Fruit fly (Drosophila melanogaster) whole organism, embryonic: ENCODE data around the gene CG31344.
A peak's percentile ranks its signal among the peaks of the same experiment; 100 is the strongest.

ENCODE experiments used
- Bgb ChIP-seq: fragments of 200-800 bp; sonication (Bioruptor generic); IDR thresholded peaks from 2 replicates; pipeline ENCODE4 v1.3.6; 2022; ENCODE audit warnings: missing biosample characterization, missing genetic modification characterization; ENCODE audit not compliant: partially characterized antibody
- CG15479 ChIP-seq: fragments of 200-800 bp; sonication (Bioruptor generic); optimal IDR thresholded peaks from 3 replicates; lab custom pipeline; 2019; ENCODE audit warnings: missing biosample characterization, mild to moderate bottlenecking, missing genetic modification characterization, moderate library complexity
- CG15696 ChIP-seq: fragments of 200-800 bp; sonication (Bioruptor generic); optimal IDR thresholded peaks from 2 replicates; lab custom pipeline; 2019; ENCODE audit warnings: missing biosample characterization, mild to moderate bottlenecking, missing genetic modification characterization, moderate library complexity
- CG17385 ChIP-seq: fragments of 200-800 bp; sonication (Bioruptor generic); optimal IDR thresholded peaks from 3 replicates; lab custom pipeline; 2018; ENCODE audit warnings: missing biosample characterization, mild to moderate bottlenecking, missing genetic modification characterization
- CG1792 ChIP-seq: fragments of 200-800 bp; sonication (Bioruptor generic); optimal IDR thresholded peaks from 2 replicates; lab custom pipeline; 2016; ENCODE audit warnings: missing biosample characterization, missing genetic modification characterization
- CG18476 ChIP-seq: fragments of 200-800 bp; sonication (Bioruptor generic); optimal IDR thresholded peaks from 2 replicates; lab custom pipeline; 2016; ENCODE audit warnings: missing biosample characterization, mild to moderate bottlenecking, missing genetic modification characterization
- CG18619 ChIP-seq: fragments of 200-800 bp; sonication (Bioruptor generic); optimal IDR thresholded peaks from 3 replicates; lab custom pipeline; 2017; ENCODE audit warnings: missing biosample characterization, mild to moderate bottlenecking, missing genetic modification characterization
- CG8924 ChIP-seq: fragments of 200-800 bp; optimal IDR thresholded peaks from 3 replicates; lab custom pipeline; 2019; ENCODE audit warnings: missing biosample characterization, mild to moderate bottlenecking, missing genetic modification characterization, moderate library complexity
- CG8944 ChIP-seq: fragments of 200-800 bp; sonication (Bioruptor generic); optimal IDR thresholded peaks from 3 replicates; lab custom pipeline; 2016; ENCODE audit warnings: missing biosample characterization, missing genetic modification characterization
- CkIIα-i1 ChIP-seq: fragments of 200-800 bp; sonication (Bioruptor generic); IDR thresholded peaks from 2 replicates; pipeline ENCODE4 v1.3.6; 2022; ENCODE audit warnings: missing biosample characterization, missing genetic modification characterization
- CoRest ChIP-seq: fragments of 200-800 bp; sonication (Bioruptor generic); optimal IDR thresholded peaks from 3 replicates; lab custom pipeline; 2018; ENCODE audit warnings: missing biosample characterization, mild to moderate bottlenecking, missing genetic modification characterization, moderate library complexity
- Deaf1 ChIP-seq: fragments of 200-800 bp; optimal IDR thresholded peaks from 3 replicates; lab custom pipeline; 2019; ENCODE audit warnings: missing biosample characterization, mild to moderate bottlenecking, missing genetic modification characterization, moderate library complexity
- Dll ChIP-seq: fragments of 200-800 bp; sonication (Bioruptor generic); IDR thresholded peaks from 4 replicates; pipeline ENCODE4 v1.3.6; 2022; ENCODE audit warnings: missing biosample characterization, missing genetic modification characterization; ENCODE audit not compliant: partially characterized antibody
- HLH54F ChIP-seq: fragments of 200-800 bp; sonication (Bioruptor generic); optimal IDR thresholded peaks from 3 replicates; lab custom pipeline; 2016; ENCODE audit warnings: missing biosample characterization, missing genetic modification characterization
- HmgZ ChIP-seq: fragments of 200-800 bp; sonication (Bioruptor generic); optimal IDR thresholded peaks from 2 replicates; lab custom pipeline; 2018; ENCODE audit warnings: missing biosample characterization, mild to moderate bottlenecking, missing genetic modification characterization
- Med ChIP-seq: fragments of 200-800 bp; sonication (Bioruptor generic); peaks from one replicate; lab custom pipeline; 2016; ENCODE audit warnings: missing biosample characterization, missing genetic modification characterization, mild to moderate bottlenecking, inconsistent platforms, moderate library complexity
- NfI ChIP-seq: fragments of 200-800 bp; sonication (Bioruptor generic); optimal IDR thresholded peaks from 3 replicates; lab custom pipeline; 2018; ENCODE audit warnings: missing biosample characterization, mild to moderate bottlenecking, missing genetic modification characterization, moderate library complexity
- Optix ChIP-seq: fragments of 200-800 bp; sonication (Bioruptor generic); IDR thresholded peaks from 3 replicates; pipeline ENCODE4 v1.3.6; 2022; ENCODE audit warnings: missing biosample characterization, missing genetic modification characterization
- PHDP ChIP-seq: fragments of 200-800 bp; sonication (Bioruptor generic); optimal IDR thresholded peaks from 3 replicates; lab custom pipeline; 2018; ENCODE audit warnings: missing biosample characterization, mild to moderate bottlenecking, missing genetic modification characterization, moderate library complexity
- Ptx1 ChIP-seq: fragments of 200-800 bp; sonication (Bioruptor generic); IDR thresholded peaks from 2 replicates; pipeline ENCODE4 v1.3.6; 2022; ENCODE audit warnings: missing biosample characterization, missing genetic modification characterization
- Six4 ChIP-seq: fragments of 200-800 bp; sonication (Bioruptor generic); optimal IDR thresholded peaks from 2 replicates; lab custom pipeline; 2016; ENCODE audit warnings: missing biosample characterization, missing genetic modification characterization
- Xbp1 ChIP-seq: fragments of 200-800 bp; sonication (Bioruptor generic); optimal IDR thresholded peaks from 3 replicates; lab custom pipeline; 2016; ENCODE audit warnings: missing biosample characterization, mild to moderate bottlenecking, missing genetic modification characterization
- cas ChIP-seq: fragments of 200-800 bp; sonication (Bioruptor generic); IDR thresholded peaks from 2 replicates; pipeline ENCODE4 v1.3.6; 2022; ENCODE audit warnings: missing biosample characterization, missing genetic modification characterization
- danr ChIP-seq: fragments of 200-800 bp; sonication (Bioruptor generic); IDR thresholded peaks from 2 replicates; pipeline ENCODE4 v1.3.6; 2022; ENCODE audit warnings: missing biosample characterization, missing genetic modification characterization
- disco-r ChIP-seq: fragments of 200-800 bp; sonication (Bioruptor generic); optimal IDR thresholded peaks from 2 replicates; lab custom pipeline; 2016; ENCODE audit warnings: missing biosample characterization, missing genetic modification characterization
- dmrt11E ChIP-seq: fragments of 200-800 bp; sonication (Bioruptor generic); optimal IDR thresholded peaks from 3 replicates; lab custom pipeline; 2018; ENCODE audit warnings: missing biosample characterization, mild to moderate bottlenecking, missing genetic modification characterization, moderate library complexity
- dysf ChIP-seq: fragments of 200-800 bp; sonication (Bioruptor generic); IDR thresholded peaks from 3 replicates; pipeline ENCODE4 v1.3.6; 2022; ENCODE audit warnings: missing biosample characterization, missing genetic modification characterization
- emc ChIP-seq: fragments of 200-800 bp; sonication (Bioruptor generic); optimal IDR thresholded peaks from 2 replicates; lab custom pipeline; 2016; ENCODE audit warnings: missing biosample characterization, missing genetic modification characterization
- en ChIP-seq: fragments of 200-800 bp; sonication (Bioruptor generic); optimal IDR thresholded peaks from 2 replicates; lab custom pipeline; 2016; ENCODE audit warnings: missing biosample characterization, missing genetic modification characterization
- gfzf ChIP-seq: fragments of 200-800 bp; sonication (Bioruptor generic); optimal IDR thresholded peaks from 2 replicates; lab custom pipeline; 2016; ENCODE audit warnings: missing biosample characterization, mild to moderate bottlenecking, missing genetic modification characterization, moderate library complexity
- h ChIP-seq: fragments of >200 bp; optimal IDR thresholded peaks from 2 replicates; lab custom pipeline; 2017
- ham ChIP-seq: fragments of 200-800 bp; sonication (Bioruptor generic); IDR thresholded peaks from 2 replicates; pipeline ENCODE4 v1.3.6; 2022; ENCODE audit warnings: missing biosample characterization, missing genetic modification characterization
- inv ChIP-seq: fragments of 200-800 bp; sonication (Bioruptor generic); IDR thresholded peaks from 2 replicates; pipeline ENCODE4 v1.3.6; 2022; ENCODE audit warnings: missing biosample characterization, missing genetic modification characterization; ENCODE audit not compliant: partially characterized antibody
- jigr1 ChIP-seq: fragments of 200-800 bp; sonication (Bioruptor generic); IDR thresholded peaks from 3 replicates; pipeline ENCODE4 v1.3.6; 2022; ENCODE audit warnings: missing biosample characterization, missing genetic modification characterization
- kay ChIP-seq: fragments of 200-800 bp; sonication (Bioruptor generic); optimal IDR thresholded peaks from 2 replicates; lab custom pipeline; 2016; ENCODE audit warnings: missing biosample characterization, missing genetic modification characterization
- ken ChIP-seq: fragments of 200-800 bp; sonication (Bioruptor generic); IDR thresholded peaks from 3 replicates; pipeline ENCODE4 v1.3.6; 2022; ENCODE audit warnings: missing biosample characterization, missing genetic modification characterization
- lilli ChIP-seq: fragments of 200-800 bp; sonication (Bioruptor generic); optimal IDR thresholded peaks from 3 replicates; lab custom pipeline; 2016; ENCODE audit warnings: missing biosample characterization, missing genetic modification characterization
- lov ChIP-seq, 2 experiments: fragments of 200-800 bp in 1 of 2; fragments of >200 bp in 1 of 2; sonication (Bioruptor generic) in 1 of 2; IDR thresholded peaks in 1 of 2; optimal IDR thresholded peaks in 1 of 2; 2 replicates in 1 of 2; 3 replicates in 1 of 2; pipeline versions ENCODE4 v1.3.6 to Lab custom; 2017 to 2022; ENCODE audit warnings: missing biosample characterization in 1 of 2, missing genetic modification characterization in 1 of 2
- mirr ChIP-seq: fragments of 200-800 bp; sonication (Bioruptor generic); optimal IDR thresholded peaks from 3 replicates; lab custom pipeline; 2018; ENCODE audit warnings: missing biosample characterization, mild to moderate bottlenecking, missing genetic modification characterization
- mld ChIP-seq: fragments of 200-800 bp; sonication (Bioruptor generic); IDR thresholded peaks from 3 replicates; pipeline ENCODE4 v1.3.6; 2022; ENCODE audit warnings: missing biosample characterization, missing genetic modification characterization; ENCODE audit not compliant: partially characterized antibody
- pnt ChIP-seq: fragments of 200-800 bp; sonication (Bioruptor generic); optimal IDR thresholded peaks from 3 replicates; lab custom pipeline; 2016; ENCODE audit warnings: missing biosample characterization, missing genetic modification characterization
- prd ChIP-seq, 3 experiments: fragments of >200 bp in 2 of 3; fragments of 200-800 bp in 1 of 3; sonication (Bioruptor generic) in 1 of 3; optimal IDR thresholded peaks in 2 of 3; IDR thresholded peaks in 1 of 3; 2 replicates in 2 of 3; 3 replicates in 1 of 3; pipeline versions ENCODE4 v1.3.6 to Lab custom; 2017 to 2022; ENCODE audit warnings: missing biosample characterization in 1 of 3, missing genetic modification characterization in 1 of 3
- shn ChIP-seq: fragments of 200-800 bp; sonication (Bioruptor generic); optimal IDR thresholded peaks from 3 replicates; lab custom pipeline; 2016; ENCODE audit warnings: missing biosample characterization, missing genetic modification characterization
- sim ChIP-seq: fragments of 200-800 bp; sonication (Bioruptor generic); IDR thresholded peaks from 2 replicates; pipeline ENCODE4 v1.3.6; 2022; ENCODE audit warnings: missing biosample characterization, missing genetic modification characterization
- sna ChIP-seq: fragments of 200-800 bp; sonication (Bioruptor generic); IDR thresholded peaks from 2 replicates; pipeline ENCODE4 v1.3.6; 2022; ENCODE audit warnings: missing biosample characterization, missing genetic modification characterization; ENCODE audit not compliant: partially characterized antibody
- so ChIP-seq: fragments of 200-800 bp; sonication (Bioruptor generic); IDR thresholded peaks from 3 replicates; pipeline ENCODE4 v1.3.6; 2022; ENCODE audit warnings: missing biosample characterization, missing genetic modification characterization
- sr ChIP-seq: fragments of 200-800 bp; sonication (Bioruptor generic); IDR thresholded peaks from 3 replicates; pipeline ENCODE4 v1.3.6; 2022; ENCODE audit warnings: missing biosample characterization, missing genetic modification characterization
- trh ChIP-seq: fragments of 200-800 bp; sonication (Bioruptor generic); optimal IDR thresholded peaks from 2 replicates; lab custom pipeline; 2016; ENCODE audit warnings: missing biosample characterization, missing genetic modification characterization
- tup ChIP-seq: fragments of 200-800 bp; sonication (Bioruptor generic); optimal IDR thresholded peaks from 2 replicates; lab custom pipeline; 2016; ENCODE audit warnings: missing biosample characterization, mild to moderate bottlenecking, missing genetic modification characterization, moderate library complexity

The CG31344 gene

DNA sequence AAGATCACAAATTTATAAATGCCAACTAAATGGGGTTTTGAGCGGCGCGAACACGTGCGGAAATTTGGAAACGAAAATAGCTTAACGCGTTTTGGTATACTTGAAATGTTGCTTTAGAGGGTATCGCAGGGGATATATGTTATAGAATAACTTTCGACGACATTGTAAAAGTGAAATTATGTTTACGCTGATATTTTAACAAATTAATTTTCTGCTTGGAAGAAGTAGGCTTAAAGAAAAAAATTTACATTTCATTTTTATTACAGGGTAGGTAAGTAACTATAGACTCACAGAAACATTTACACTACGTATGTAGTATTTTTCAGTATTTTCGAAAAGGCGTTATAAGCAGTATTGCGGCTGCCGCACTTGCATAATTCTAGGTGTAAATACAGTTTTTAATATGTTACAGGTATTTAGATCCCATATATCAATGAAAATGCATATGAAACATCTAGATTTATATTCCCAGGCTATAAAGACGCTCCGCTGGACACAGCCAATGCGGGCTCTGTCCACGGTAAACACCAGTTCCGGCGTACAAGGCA lies 4.3 kb upstream of the CG31344 start, which contains the start of the genes Art3 and mRpS10 (continued):
- TF ChIP-seq Ptx1 (GFP tag; lab: Robert Waterston, UW) = peak; percentile 100
- TF ChIP-seq CoRest (tag; lab: Kevin White, UChicago) = peak; percentile 100
- TF ChIP-seq sim = peak; percentile 100
- TF ChIP-seq tup (GFP tag; lab: Kevin White, UChicago) = peak; percentile 98
- peak; percentile 100 for TF ChIP-seq Xbp1 (GFP tag; lab: Kevin White, UChicago)
- TF ChIP-seq Optix (GFP tag; lab: Robert Waterston, UW) = peak; percentile 88; the same call in 2 of the 3 replicates
- peak; percentile 100 for TF ChIP-seq so
- peak; percentile 99 for TF ChIP-seq jigr1 (GFP tag; lab: Robert Waterston, UW)
- TF ChIP-seq ham (GFP tag; lab: Robert Waterston, UW) = peak; percentile 100
- TF ChIP-seq danr (GFP tag; lab: Robert Waterston, UW) = peak; percentile 100
- TF ChIP-seq Dll (GFP tag; lab: Robert Waterston, UW) = no peak
- peak; percentile 99 for TF ChIP-seq sr (GFP tag; lab: Robert Waterston, UW)
- peak; percentile 100 for TF ChIP-seq mirr
- TF ChIP-seq NfI (GFP tag; lab: Kevin White, UChicago) = peak; percentile 100
- TF ChIP-seq CG18619 = peak; percentile 100
- peak; percentile 94 for TF ChIP-seq Deaf1
- TF ChIP-seq CG15696 = peak; percentile 100
- TF ChIP-seq prd (optimal IDR thresholded peaks at IDR 0.05; lab: Kevin White, UChicago) = no peak
- TF ChIP-seq prd (GFP tag; IDR thresholded peaks at IDR 0.05; lab: Robert Waterston, UW) = peak; percentile 100
- TF ChIP-seq lov (optimal IDR thresholded peaks at IDR 0.05; lab: Kevin White, UChicago) = no peak
- TF ChIP-seq lov (GFP tag; IDR thresholded peaks at IDR 0.05; lab: Robert Waterston, UW) = peak; percentile 100
- TF ChIP-seq kay (GFP tag; lab: Kevin White, UChicago) = peak; percentile 100
- peak; percentile 100 for TF ChIP-seq ken (GFP tag; lab: Robert Waterston, UW)
- peak; percentile 100 for TF ChIP-seq pnt (GFP tag; lab: Kevin White, UChicago)
- peak; percentile 100 for TF ChIP-seq CG8924 (tag; lab: Kevin White, UChicago)
- no peak for TF ChIP-seq mld (GFP tag; lab: Robert Waterston, UW)
- peak; percentile 100 for TF ChIP-seq CG17385
- peak; percentile 100 for TF ChIP-seq HLH54F (GFP tag; lab: Kevin White, UChicago)
- TF ChIP-seq disco-r = peak; percentile 100
- peak; percentile 89 for TF ChIP-seq gfzf (GFP tag; lab: Kevin White, UChicago)
- peak; percentile 100 for TF ChIP-seq PHDP (tag; lab: Kevin White, UChicago)
- TF ChIP-seq trh (GFP tag; lab: Kevin White, UChicago) = peak; percentile 100
- TF ChIP-seq Six4 (GFP tag; lab: Kevin White, UChicago) = peak; percentile 100
- TF ChIP-seq dysf = peak; percentile 100
- TF ChIP-seq en = peak; percentile 100
- no peak for TF ChIP-seq h (lab: Kevin White, UChicago)
- TF ChIP-seq CG15479 = peak; percentile 96
- TF ChIP-seq emc (GFP tag; lab: Kevin White, UChicago) = peak; percentile 100
- TF ChIP-seq sna (GFP tag; lab: Robert Waterston, UW) = peak; percentile 37; the same call in 1 of the 2 replicates
- no peak for TF ChIP-seq inv (GFP tag; lab: Robert Waterston, UW)
- peak; percentile 100 for TF ChIP-seq Med (GFP tag; lab: Kevin White, UChicago)
- TF ChIP-seq cas (GFP tag; lab: Robert Waterston, UW) = peak; percentile 99
- peak; percentile 100 for TF ChIP-seq shn (GFP tag; lab: Kevin White, UChicago)
- TF ChIP-seq CG18476 (GFP tag; lab: Kevin White, UChicago) = peak; percentile 99
- TF ChIP-seq dmrt11E = peak; percentile 100
- peak; percentile 100 for TF ChIP-seq CG8944 (GFP tag; lab: Kevin White, UChicago)
- peak; percentile 100 for TF ChIP-seq HmgZ (tag; lab: Kevin White, UChicago)
- no peak for TF ChIP-seq Bgb (GFP tag; lab: Robert Waterston, UW)
- TF ChIP-seq lilli = peak; percentile 100
- TF ChIP-seq CG1792 (GFP tag; lab: Kevin White, UChicago) = peak; percentile 100
- peak; percentile 99 for TF ChIP-seq CkIIα-i1 (GFP tag; lab: Robert Waterston, UW)
